Worm (Caenorhabditis elegans) whole organism, L1 larva: ENCODE results near the gene srh-250.

Experiments
- elt-2 ChIP-seq: sonication (generic microtip); optimal IDR thresholded peaks from 2 replicates; lab custom pipeline; 2016; ENCODE audit warnings: missing genetic modification characterization, mild to moderate bottlenecking, inconsistent platforms, missing compliant biosample characterization, missing genetic modification reagents
- nhr-28 ChIP-seq: fragments of 150-350 bp; optimal IDR thresholded peaks from 2 replicates; lab custom pipeline; 2014; ENCODE audit warnings: missing biosample characterization, missing genetic modification characterization

DNA sequence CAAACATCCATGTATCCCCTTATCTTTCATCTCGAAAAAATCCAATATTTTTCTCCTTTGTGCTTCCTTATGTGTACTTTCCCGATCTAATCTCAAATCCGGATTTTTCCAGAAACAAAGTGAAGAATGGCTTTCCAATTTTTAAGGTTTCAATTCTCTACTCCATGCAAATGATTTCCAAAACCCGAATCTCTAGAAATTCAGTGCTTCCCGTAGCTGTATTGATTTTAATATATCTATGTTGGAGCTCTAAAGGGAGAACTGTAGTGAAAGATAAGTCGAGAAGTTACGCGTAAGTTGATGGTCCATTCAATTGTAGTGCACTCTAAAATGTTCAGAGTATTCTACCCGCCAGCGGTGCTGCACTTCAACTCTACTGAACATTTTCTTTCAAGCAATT, 38.9 kb upstream of the srh-250 start, which contains the start of gene C17A2.4:
- no peak for TF ChIP-seq nhr-28 (tag; lab: Kevin White, UChicago)
- no peak for TF ChIP-seq elt-2 (tag; lab: Kevin White, UChicago)
